Worm (Caenorhabditis elegans): Measurements from ENCODE around the gene C01G6.4.

C01G6.4 gene

DNA sequence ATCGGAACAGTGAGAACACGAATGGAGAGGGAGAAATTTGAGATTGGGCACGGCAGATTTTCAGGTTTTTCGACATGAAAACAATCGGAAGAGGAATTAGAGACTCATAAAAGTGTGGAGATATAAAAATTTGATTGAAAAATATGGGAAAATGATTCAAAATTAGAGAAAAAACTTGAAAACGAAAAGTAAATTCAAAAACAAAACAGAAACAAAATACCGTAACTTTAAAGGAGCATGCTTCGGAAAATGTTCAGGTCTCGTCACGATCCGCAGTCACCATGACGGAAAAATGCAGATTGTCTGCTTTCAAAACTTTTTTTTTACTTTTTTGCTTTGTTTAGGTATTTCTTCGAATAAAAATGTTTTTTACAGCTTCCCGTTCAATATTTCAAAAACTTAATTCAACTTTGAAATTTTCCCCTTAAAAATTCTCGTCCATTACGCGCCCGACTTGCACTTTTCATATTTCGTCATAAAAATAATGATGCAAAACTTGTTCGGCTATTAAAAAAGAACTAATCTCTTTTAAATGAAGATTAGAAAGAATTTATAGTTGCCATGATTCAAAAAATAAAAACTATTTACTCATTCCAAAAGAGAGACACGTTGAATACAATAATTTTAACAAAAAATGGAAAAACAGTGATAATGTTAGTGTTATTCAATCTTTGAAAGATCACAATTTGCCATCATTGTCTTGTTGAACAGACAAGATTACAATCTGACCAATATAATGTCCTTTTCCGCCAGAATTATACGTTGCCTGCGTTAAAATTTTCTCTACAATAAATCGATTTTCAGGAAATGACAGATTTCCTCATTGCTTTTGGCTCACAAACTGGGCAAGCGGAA, 12.6 kb upstream of the C01G6.4 start, which contains the start of gene mtrr-1 (continued):
- TF ChIP-seq ceh-88 (GFP tag; IDR thresholded peaks at IDR 0.05) (no peak), lin-13 (GFP tag; optimal IDR thresholded peaks at IDR 0.05) (no peak), nhr-237 (tag; optimal IDR thresholded peaks at IDR 0.05) (no peak), unc-86 (tag; optimal IDR thresholded peaks at IDR 0.05) (no peak), fos-1 (tag; optimal IDR thresholded peaks at IDR 0.05) (no peak), C16A3.4 (tag; optimal IDR thresholded peaks at IDR 0.05) (no peak), aly-2 (tag; optimal IDR thresholded peaks at IDR 0.05) (peak; percentile 18), lir-3 (tag; optimal IDR thresholded peaks at IDR 0.05; ENCODE audit: poor library complexity) (no peak), ztf-4 (tag; optimal IDR thresholded peaks at IDR 0.05) (peak; percentile 5), unc-30 (tag; optimal IDR thresholded peaks at IDR 0.05) (no peak), ceh-82 (tag; optimal IDR thresholded peaks at IDR 0.05) (no peak), nhr-11 (tag; optimal IDR thresholded peaks at IDR 0.05) (no peak), F16B12.6 (tag; optimal IDR thresholded peaks at IDR 0.05) (peak; percentile 72), fkh-4 (tag; optimal IDR thresholded peaks at IDR 0.05; ENCODE audit: borderline replicate concordance) (no peak), jun-1 (tag; optimal IDR thresholded peaks at IDR 0.05) (no peak), blmp-1 (tag; optimal IDR thresholded peaks at IDR 0.05) (no peak), nhr-12 (tag; optimal IDR thresholded peaks at IDR 0.05) (no peak), hlh-4 (tag; optimal IDR thresholded peaks at IDR 0.05) (no peak), rnt-1 (tag; optimal IDR thresholded peaks at IDR 0.05) (peak; percentile 13), snu-23 (GFP tag; optimal IDR thresholded peaks at IDR 0.05) (peak; percentile 7), ceh-63 (GFP tag; optimal IDR thresholded peaks at IDR 0.05) (no peak), hlh-17 (GFP tag; optimal IDR thresholded peaks at IDR 0.05; ENCODE audit: borderline replicate concordance) (peak; percentile 25), sox-4 (tag; optimal IDR thresholded peaks at IDR 0.05) (no peak), egl-13 (tag; optimal IDR thresholded peaks at IDR 0.05) (peak; percentile 5), fkh-8 (tag; optimal IDR thresholded peaks at IDR 0.05) (no peak), ets-5 (GFP tag; IDR thresholded peaks at IDR 0.05) (no peak), efl-3 (GFP tag; optimal IDR thresholded peaks at IDR 0.05) (no peak), lin-35 (GFP tag; optimal IDR thresholded peaks at IDR 0.05) (peak; percentile 2 to 16), C34B4.2 (tag; optimal IDR thresholded peaks at IDR 0.05) (no peak), nhr-84 (tag; optimal IDR thresholded peaks at IDR 0.05) (no peak), efl-1 (optimal IDR thresholded peaks at IDR 0.05) (peak; percentile 38 to 41), efl-1 (GFP tag; optimal IDR thresholded peaks at IDR 0.05 in 1 of 2) (peak in 1 of 2 experiments; percentile 37), sup-37 (GFP tag; optimal IDR thresholded peaks at IDR 0.05) (no peak), unc-62 (GFP tag; optimal IDR thresholded peaks at IDR 0.05) (no peak), nhr-28 (tag; optimal IDR thresholded peaks at IDR 0.05) (no peak), pax-3 (tag; optimal IDR thresholded peaks at IDR 0.05) (no peak), ceh-90 (tag; optimal IDR thresholded peaks at IDR 0.05) (no peak), nhr-85 (tag) (peak; percentile 67), sptf-1 (tag; optimal IDR thresholded peaks at IDR 0.05) (no peak), snpc-4 (tag; optimal IDR thresholded peaks at IDR 0.05) (no peak), elt-3 (tag; optimal IDR thresholded peaks at IDR 0.05) (no peak), lsy-2 (tag; optimal IDR thresholded peaks at IDR 0.05) (peak; percentile 43 to 76), nhr-71 (tag; optimal IDR thresholded peaks at IDR 0.05) (peak; percentile 55), C04F5.9 (tag; optimal IDR thresholded peaks at IDR 0.05) (no peak), isw-1 (GFP tag; IDR thresholded peaks at IDR 0.05) (no peak), nhr-76 (tag; optimal IDR thresholded peaks at IDR 0.05) (no peak), irx-1 (tag; optimal IDR thresholded peaks at IDR 0.05) (no peak), nhr-20 (tag; optimal IDR thresholded peaks at IDR 0.05) (no peak), ces-1 (GFP tag; optimal IDR thresholded peaks at IDR 0.05) (no peak), Y116A8C.19 (tag; optimal IDR thresholded peaks at IDR 0.05; ENCODE audit: borderline replicate concordance) (no peak), nhr-90 (tag; optimal IDR thresholded peaks at IDR 0.05; ENCODE audit: poor library complexity) (no peak), unc-98 (GFP tag; IDR thresholded peaks at IDR 0.05) (no peak)

Measured in whole organism, L1 larva.